Fruit fly (Drosophila melanogaster) whole organism, embryonic: ENCODE measurements around the gene CG7889.

Experiments
- Atf3 ChIP-seq: fragments of 200-800 bp; sonication (Bioruptor generic); optimal IDR thresholded peaks from 3 replicates; lab custom pipeline; 2016; ENCODE audit warnings: missing biosample characterization, missing genetic modification characterization
- CG10959 ChIP-seq: fragments of 200-800 bp; sonication (Bioruptor generic); IDR thresholded peaks from 2 replicates; pipeline ENCODE4 v1.3.6; 2022; ENCODE audit warnings: missing biosample characterization, missing genetic modification characterization
- CG12104 ChIP-seq: fragments of 200-800 bp; sonication (Bioruptor generic); optimal IDR thresholded peaks from 3 replicates; lab custom pipeline; 2016; ENCODE audit warnings: missing biosample characterization, missing genetic modification characterization
- CG13424 ChIP-seq: fragments of 200-800 bp; sonication (Bioruptor generic); optimal IDR thresholded peaks from 2 replicates; lab custom pipeline; 2019; ENCODE audit warnings: missing biosample characterization, mild to moderate bottlenecking, missing genetic modification characterization, moderate library complexity
- CG13624 ChIP-seq: fragments of 200-800 bp; sonication (Bioruptor generic); optimal IDR thresholded peaks from 2 replicates; lab custom pipeline; 2016; ENCODE audit warnings: missing biosample characterization, missing genetic modification characterization
- CG15479 ChIP-seq: fragments of 200-800 bp; sonication (Bioruptor generic); optimal IDR thresholded peaks from 3 replicates; lab custom pipeline; 2019; ENCODE audit warnings: missing biosample characterization, mild to moderate bottlenecking, missing genetic modification characterization, moderate library complexity
- CG1602 ChIP-seq: fragments of 200-800 bp; sonication (Bioruptor generic); optimal IDR thresholded peaks from 3 replicates; lab custom pipeline; 2016; ENCODE audit warnings: missing biosample characterization, missing genetic modification characterization
- CG16813 ChIP-seq: fragments of 200-800 bp; sonication (Bioruptor generic); IDR thresholded peaks from 3 replicates; pipeline ENCODE4 v1.3.6; 2022; ENCODE audit warnings: missing biosample characterization, missing genetic modification characterization; ENCODE audit not compliant: partially characterized antibody
- CG17359 ChIP-seq: fragments of 200-800 bp; sonication (Bioruptor generic); optimal IDR thresholded peaks from 3 replicates; lab custom pipeline; 2018; ENCODE audit warnings: missing biosample characterization, mild to moderate bottlenecking, missing genetic modification characterization, moderate library complexity
- CG18619 ChIP-seq: fragments of 200-800 bp; sonication (Bioruptor generic); optimal IDR thresholded peaks from 3 replicates; lab custom pipeline; 2017; ENCODE audit warnings: missing biosample characterization, mild to moderate bottlenecking, missing genetic modification characterization
- CG2199 ChIP-seq: fragments of 200-800 bp; sonication (Bioruptor generic); IDR thresholded peaks from 3 replicates; pipeline ENCODE4 v1.3.6; 2022; ENCODE audit warnings: missing biosample characterization, missing genetic modification characterization
- CG30020 ChIP-seq: fragments of 200-800 bp; optimal IDR thresholded peaks from 2 replicates; lab custom pipeline; 2019; ENCODE audit warnings: missing biosample characterization, mild to moderate bottlenecking, missing genetic modification characterization, moderate library complexity
- CG31365 ChIP-seq: fragments of 200-800 bp; sonication (Bioruptor generic); optimal IDR thresholded peaks from 2 replicates; lab custom pipeline; 2018; ENCODE audit warnings: missing biosample characterization, mild to moderate bottlenecking, missing genetic modification characterization
- CG3847 ChIP-seq: fragments of 200-800 bp; sonication (Bioruptor generic); IDR thresholded peaks from 2 replicates; pipeline ENCODE4 v1.3.6; 2022; ENCODE audit warnings: missing biosample characterization, missing genetic modification characterization
- CG4707 ChIP-seq: fragments of 200-800 bp; sonication (Bioruptor generic); optimal IDR thresholded peaks from 2 replicates; lab custom pipeline; 2018; ENCODE audit warnings: missing biosample characterization, mild to moderate bottlenecking, missing genetic modification characterization, moderate library complexity
- CG5953 ChIP-seq: fragments of 200-800 bp; sonication (Bioruptor generic); IDR thresholded peaks from 2 replicates; pipeline ENCODE4 v1.3.6; 2022; ENCODE audit warnings: missing biosample characterization, missing genetic modification characterization
- CG6654 ChIP-seq: fragments of 200-800 bp; sonication (Bioruptor generic); optimal IDR thresholded peaks from 2 replicates; lab custom pipeline; 2017; ENCODE audit warnings: missing biosample characterization, mild to moderate bottlenecking, missing genetic modification characterization
- CG7372 ChIP-seq: fragments of 200-800 bp; sonication (Bioruptor generic); IDR thresholded peaks from 2 replicates; pipeline ENCODE4 v1.3.6; 2022; ENCODE audit warnings: missing biosample characterization, missing genetic modification characterization
- CG7556 ChIP-seq: fragments of 200-800 bp; sonication (Bioruptor generic); optimal IDR thresholded peaks from 2 replicates; lab custom pipeline; 2017; ENCODE audit warnings: missing biosample characterization, mild to moderate bottlenecking, missing genetic modification characterization
- CG8388 ChIP-seq: fragments of 200-800 bp; sonication (Bioruptor generic); optimal IDR thresholded peaks from 2 replicates; lab custom pipeline; 2019; ENCODE audit warnings: missing biosample characterization, mild to moderate bottlenecking, missing genetic modification characterization, moderate library complexity
- CG9797 ChIP-seq: fragments of 200-800 bp; sonication (Bioruptor generic); optimal IDR thresholded peaks from 3 replicates; lab custom pipeline; 2018; ENCODE audit warnings: missing biosample characterization, mild to moderate bottlenecking, missing genetic modification characterization
- CTCF ChIP-seq: fragments of 200-800 bp; sonication (Bioruptor generic); optimal IDR thresholded peaks from 2 replicates; lab custom pipeline; 2017; ENCODE audit warnings: missing biosample characterization, mild to moderate bottlenecking, missing genetic modification characterization, moderate library complexity
- Fer3 ChIP-seq: fragments of 200-800 bp; sonication (Bioruptor generic); optimal IDR thresholded peaks from 2 replicates; lab custom pipeline; 2018; ENCODE audit warnings: missing biosample characterization, mild to moderate bottlenecking, missing genetic modification characterization, moderate library complexity
- H15 ChIP-seq: fragments of 200-800 bp; sonication (Bioruptor generic); IDR thresholded peaks from 3 replicates; pipeline ENCODE4 v1.3.6; 2022; ENCODE audit warnings: missing biosample characterization, missing genetic modification characterization
- Hey ChIP-seq: fragments of 200-800 bp; sonication (Bioruptor generic); optimal IDR thresholded peaks from 3 replicates; lab custom pipeline; 2018; ENCODE audit warnings: missing biosample characterization, mild to moderate bottlenecking, missing genetic modification characterization
- Jarid2 ChIP-seq: fragments of 200-800 bp; sonication (Bioruptor generic); optimal IDR thresholded peaks from 3 replicates; lab custom pipeline; 2017; ENCODE audit warnings: mild to moderate bottlenecking, missing biosample characterization, missing genetic modification reagents, missing genetic modification characterization
- Mes4 ChIP-seq: fragments of 200-800 bp; sonication (Bioruptor generic); optimal IDR thresholded peaks from 2 replicates; lab custom pipeline; 2016; ENCODE audit warnings: missing biosample characterization, missing genetic modification characterization
- NFAT ChIP-seq: fragments of 200-800 bp; sonication (Bioruptor generic); IDR thresholded peaks from 2 replicates; pipeline ENCODE4 v1.3.6; 2022; ENCODE audit warnings: missing biosample characterization, missing genetic modification characterization
- Nf-YA ChIP-seq: fragments of 200-800 bp; sonication (Bioruptor generic); IDR thresholded peaks from 2 replicates; pipeline ENCODE4 v1.3.6; 2022; ENCODE audit warnings: missing biosample characterization, missing genetic modification characterization
- NfI ChIP-seq: fragments of 200-800 bp; sonication (Bioruptor generic); optimal IDR thresholded peaks from 3 replicates; lab custom pipeline; 2018; ENCODE audit warnings: missing biosample characterization, mild to moderate bottlenecking, missing genetic modification characterization, moderate library complexity
- Pdp1 ChIP-seq, 2 experiments: fragments of 200-800 bp; sonication (Bioruptor generic); optimal IDR thresholded peaks; 3 replicates each; lab custom pipeline; 2016; ENCODE audit warnings: missing biosample characterization in 2 of 2, missing genetic modification characterization in 2 of 2, mild to moderate bottlenecking in 1 of 2, moderate library complexity in 1 of 2
- Scr ChIP-seq: fragments of 200-800 bp; sonication (Bioruptor generic); IDR thresholded peaks from 2 replicates; pipeline ENCODE4 v1.3.6; 2022; ENCODE audit warnings: missing biosample characterization, missing genetic modification characterization; ENCODE audit not compliant: partially characterized antibody
- Spps ChIP-seq: fragments of 200-800 bp; sonication (Bioruptor generic); optimal IDR thresholded peaks from 2 replicates; lab custom pipeline; 2018; ENCODE audit warnings: missing biosample characterization, mild to moderate bottlenecking, missing genetic modification characterization
- Stat92E ChIP-seq, 3 experiments: fragments of >200 bp in 2 of 3; fragments of 200-800 bp in 1 of 3; sonication (Bioruptor generic) in 1 of 3; optimal IDR thresholded peaks; 2 replicates each; lab custom pipeline; 2017 to 2019; ENCODE audit warnings: missing biosample characterization in 3 of 3, missing genetic modification characterization in 3 of 3, mild to moderate bottlenecking in 1 of 3, moderate library complexity in 1 of 3
- Xbp1 ChIP-seq: fragments of 200-800 bp; sonication (Bioruptor generic); optimal IDR thresholded peaks from 3 replicates; lab custom pipeline; 2016; ENCODE audit warnings: missing biosample characterization, mild to moderate bottlenecking, missing genetic modification characterization
- bowl ChIP-seq: fragments of 200-800 bp; sonication (Bioruptor generic); IDR thresholded peaks from 2 replicates; pipeline ENCODE4 v1.3.6; 2022; ENCODE audit warnings: missing biosample characterization, missing genetic modification characterization
- fd102C ChIP-seq: fragments of 200-800 bp; sonication (Bioruptor generic); optimal IDR thresholded peaks from 2 replicates; lab custom pipeline; 2018; ENCODE audit warnings: missing biosample characterization, mild to moderate bottlenecking, missing genetic modification characterization, moderate library complexity
- gcm ChIP-seq: fragments of 200-800 bp; sonication (Bioruptor generic); optimal IDR thresholded peaks from 2 replicates; lab custom pipeline; 2019; ENCODE audit warnings: missing biosample characterization, mild to moderate bottlenecking, missing genetic modification characterization, moderate library complexity
- gt ChIP-seq: fragments of 200-800 bp; sonication (Bioruptor generic); IDR thresholded peaks from 2 replicates; pipeline ENCODE4 v1.3.6; 2022; ENCODE audit warnings: missing biosample characterization, missing genetic modification characterization
- inv ChIP-seq: fragments of 200-800 bp; sonication (Bioruptor generic); IDR thresholded peaks from 2 replicates; pipeline ENCODE4 v1.3.6; 2022; ENCODE audit warnings: missing biosample characterization, missing genetic modification characterization; ENCODE audit not compliant: partially characterized antibody
- maf-S ChIP-seq: fragments of 200-800 bp; sonication (Bioruptor generic); optimal IDR thresholded peaks from 2 replicates; lab custom pipeline; 2016; ENCODE audit warnings: missing biosample characterization, missing genetic modification characterization
- mld ChIP-seq: fragments of 200-800 bp; sonication (Bioruptor generic); IDR thresholded peaks from 3 replicates; pipeline ENCODE4 v1.3.6; 2022; ENCODE audit warnings: missing biosample characterization, missing genetic modification characterization; ENCODE audit not compliant: partially characterized antibody
- pho ChIP-seq: fragments of 200-800 bp; sonication (Bioruptor generic); optimal IDR thresholded peaks from 2 replicates; lab custom pipeline; 2016; ENCODE audit warnings: missing biosample characterization, missing genetic modification characterization
- pita ChIP-seq: fragments of 200-800 bp; sonication (Bioruptor generic); optimal IDR thresholded peaks from 2 replicates; lab custom pipeline; 2017; ENCODE audit warnings: missing biosample characterization, mild to moderate bottlenecking, missing genetic modification characterization
- ranshi ChIP-seq: fragments of 200-800 bp; sonication (Bioruptor generic); IDR thresholded peaks from 2 replicates; pipeline ENCODE4 v1.3.6; 2022; ENCODE audit warnings: missing biosample characterization, missing genetic modification characterization
- sens-2 ChIP-seq: fragments of 200-800 bp; sonication (Bioruptor generic); IDR thresholded peaks from 2 replicates; pipeline ENCODE4 v1.3.6; 2022; ENCODE audit warnings: missing biosample characterization, missing genetic modification characterization
- slou ChIP-seq: fragments of 200-800 bp; sonication (Bioruptor generic); optimal IDR thresholded peaks from 3 replicates; lab custom pipeline; 2016; ENCODE audit warnings: missing biosample characterization, missing genetic modification characterization
- sna ChIP-seq: fragments of 200-800 bp; sonication (Bioruptor generic); IDR thresholded peaks from 2 replicates; pipeline ENCODE4 v1.3.6; 2022; ENCODE audit warnings: missing biosample characterization, missing genetic modification characterization; ENCODE audit not compliant: partially characterized antibody
- tap ChIP-seq: fragments of 200-800 bp; optimal IDR thresholded peaks from 3 replicates; lab custom pipeline; 2019; ENCODE audit warnings: missing biosample characterization, mild to moderate bottlenecking, missing genetic modification characterization, moderate library complexity
- vfl ChIP-seq: fragments of 200-800 bp; sonication (Bioruptor generic); optimal IDR thresholded peaks from 2 replicates; lab custom pipeline; 2016; ENCODE audit warnings: missing biosample characterization, missing genetic modification characterization
- yki ChIP-seq: fragments of >200 bp; optimal IDR thresholded peaks from 3 replicates; lab custom pipeline; 2018
- z ChIP-seq: fragments of 200-800 bp; sonication (Bioruptor generic); IDR thresholded peaks from 3 replicates; pipeline ENCODE4 v1.3.6; 2022; ENCODE audit warnings: missing biosample characterization, missing genetic modification characterization

CG7889 gene

DNA sequence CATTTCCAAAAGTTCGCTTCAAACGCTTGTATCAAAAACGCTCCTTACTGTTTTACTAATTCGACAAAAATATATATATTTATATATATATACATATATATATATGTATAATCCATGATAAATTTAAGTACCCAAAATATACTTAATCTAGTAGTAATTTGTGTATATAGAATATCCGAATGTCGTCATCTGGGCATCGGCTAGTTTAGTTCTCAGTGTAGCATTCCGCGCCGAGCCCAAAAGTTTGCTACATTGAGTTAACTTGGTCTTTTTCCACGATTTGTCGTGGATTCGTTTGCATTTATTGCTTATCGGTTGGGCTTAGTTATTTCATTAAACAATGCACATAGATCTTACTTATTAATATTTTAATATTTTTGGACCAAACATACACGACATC, 37.8 kb downstream of the CG7889 start (continued):
- TF ChIP-seq CG17359 (peak; percentile 51), CG30020 (no peak), CG5953 (GFP tag; lab: Robert Waterston, UW) (no peak), sens-2 (no peak), CG16813 (GFP tag; lab: Robert Waterston, UW) (no peak), CG2199 (GFP tag; lab: Robert Waterston, UW) (no peak), sna (GFP tag; lab: Robert Waterston, UW) (no peak), Pdp1 (GFP tag; optimal IDR thresholded peaks at IDR 0.05; lab: Kevin White, UChicago) (no peak), gcm (GFP tag; lab: Kevin White, UChicago) (no peak), CG13624 (GFP tag; lab: Kevin White, UChicago) (no peak), inv (GFP tag; lab: Robert Waterston, UW) (no peak), Nf-YA (GFP tag; lab: Robert Waterston, UW) (no peak), CG10959 (no peak), NfI (GFP tag; lab: Kevin White, UChicago) (peak; percentile 25), CG8388 (GFP tag; lab: Kevin White, UChicago) (peak; percentile 12), Jarid2 (GFP tag; lab: Kevin White, UChicago) (no peak), CG9797 (GFP tag; lab: Kevin White, UChicago) (no peak), vfl (GFP tag; lab: Kevin White, UChicago) (no peak), bowl (no peak), Mes4 (GFP tag; lab: Kevin White, UChicago) (no peak), yki (lab: Kevin White, UChicago) (no peak), CG7556 (GFP tag; lab: Kevin White, UChicago) (no peak), fd102C (GFP tag; lab: Kevin White, UChicago) (no peak), CG15479 (no peak), maf-S (GFP tag; lab: Kevin White, UChicago) (no peak), CG1602 (GFP tag; lab: Kevin White, UChicago) (no peak), Fer3 (tag; lab: Kevin White, UChicago) (peak; percentile 14), Scr (GFP tag; lab: Robert Waterston, UW) (no peak), CG6654 (GFP tag; lab: Kevin White, UChicago) (no peak), ranshi (GFP tag; lab: Robert Waterston, UW) (no peak), pita (GFP tag; lab: Kevin White, UChicago) (no peak), Xbp1 (GFP tag; lab: Kevin White, UChicago) (peak; percentile 35), Hey (tag; lab: Kevin White, UChicago) (no peak), CG18619 (no peak), mld (no peak), Stat92E (GFP tag; optimal IDR thresholded peaks at IDR 0.05; lab: Kevin White, UChicago) (no peak), CG31365 (tag; lab: Kevin White, UChicago) (no peak), CG12104 (GFP tag; lab: Kevin White, UChicago) (no peak), H15 (GFP tag; lab: Robert Waterston, UW) (no peak), gt (GFP tag; lab: Robert Waterston, UW) (no peak), z (no peak), CG7372 (GFP tag; lab: Robert Waterston, UW) (no peak), pho (no peak), Atf3 (GFP tag; lab: Kevin White, UChicago) (no peak), Spps (no peak), CG3847 (GFP tag; lab: Robert Waterston, UW) (no peak), CG4707 (GFP tag; lab: Kevin White, UChicago) (no peak), tap (no peak), NFAT (GFP tag; lab: Robert Waterston, UW) (peak; percentile 24; the same call in 1 of the 2 replicates), slou (no peak), CG13424 (tag; lab: Kevin White, UChicago) (peak; percentile 6), CTCF (GFP tag; lab: Kevin White, UChicago) (peak; percentile 2)
